Fruit fly (Drosophila melanogaster) whole organism, embryonic: ENCODE data around the gene Tsc1.
A peak's percentile ranks its signal among the peaks of the same experiment; 100 is the strongest.

ENCODE experiments used
- Ada2b ChIP-seq: fragments of 200-800 bp; sonication (Bioruptor generic); IDR thresholded peaks from 2 replicates; pipeline ENCODE4 v1.3.6; 2022; ENCODE audit warnings: missing biosample characterization, missing genetic modification characterization
- Awh ChIP-seq: fragments of 200-800 bp; sonication (Bioruptor generic); IDR thresholded peaks from 2 replicates; pipeline ENCODE4, ENCODE4 v1.3.6; 2022; ENCODE audit warnings: missing biosample characterization, missing genetic modification characterization
- BEAF-32 ChIP-seq: fragments of 200-800 bp; sonication (Bioruptor generic); optimal IDR thresholded peaks from 3 replicates; lab custom pipeline; 2017; ENCODE audit warnings: missing biosample characterization, missing genetic modification characterization, mild to moderate bottlenecking, moderate library complexity, missing genetic modification reagents
- CG1024 ChIP-seq: fragments of 200-800 bp; sonication (Bioruptor generic); IDR thresholded peaks from 2 replicates; pipeline ENCODE4 v1.3.6; 2022; ENCODE audit warnings: missing biosample characterization, missing genetic modification characterization
- CG10267 ChIP-seq: fragments of 200-800 bp; sonication (Bioruptor generic); optimal IDR thresholded peaks from 2 replicates; lab custom pipeline; 2018; ENCODE audit warnings: missing biosample characterization, mild to moderate bottlenecking, missing genetic modification characterization, moderate library complexity
- CG10431 ChIP-seq: fragments of 200-800 bp; sonication (Bioruptor generic); optimal IDR thresholded peaks from 3 replicates; lab custom pipeline; 2018; ENCODE audit warnings: missing biosample characterization, mild to moderate bottlenecking, missing genetic modification characterization
- CG11560 ChIP-seq: fragments of 200-800 bp; sonication (Bioruptor generic); IDR thresholded peaks from 3 replicates; pipeline ENCODE4 v1.3.6; 2022; ENCODE audit warnings: missing biosample characterization, missing genetic modification characterization
- CG11723 ChIP-seq: fragments of 200-800 bp; sonication (Bioruptor generic); optimal IDR thresholded peaks from 2 replicates; lab custom pipeline; 2017; ENCODE audit warnings: missing biosample characterization, mild to moderate bottlenecking, missing genetic modification characterization
- CG1233 ChIP-seq: fragments of 200-800 bp; sonication (Bioruptor generic); optimal IDR thresholded peaks from 4 replicates; lab custom pipeline; 2018; ENCODE audit warnings: missing biosample characterization, mild to moderate bottlenecking, missing genetic modification characterization
- CG13287 ChIP-seq: fragments of 200-800 bp; sonication (Bioruptor generic); IDR thresholded peaks from 2 replicates; pipeline ENCODE4 v1.3.6; 2022; ENCODE audit warnings: missing biosample characterization, missing genetic modification characterization; ENCODE audit not compliant: partially characterized antibody
- CG1647 ChIP-seq: fragments of 200-800 bp; sonication (Bioruptor generic); optimal IDR thresholded peaks from 3 replicates; lab custom pipeline; 2016; ENCODE audit warnings: missing biosample characterization, missing genetic modification characterization
- CG16863 ChIP-seq: fragments of 200-800 bp; sonication (Bioruptor generic); optimal IDR thresholded peaks from 3 replicates; lab custom pipeline; 2016; ENCODE audit warnings: missing biosample characterization, missing genetic modification characterization
- CG17912 ChIP-seq: fragments of 200-800 bp; sonication (Bioruptor generic); optimal IDR thresholded peaks from 2 replicates; lab custom pipeline; 2018; ENCODE audit warnings: missing biosample characterization, mild to moderate bottlenecking, missing genetic modification characterization
- CG2116 ChIP-seq: fragments of 200-800 bp; sonication (Bioruptor generic); optimal IDR thresholded peaks from 3 replicates; lab custom pipeline; 2018; ENCODE audit warnings: missing biosample characterization, mild to moderate bottlenecking, missing genetic modification characterization
- CG33213 ChIP-seq: fragments of 200-800 bp; sonication (Bioruptor generic); optimal IDR thresholded peaks from 3 replicates; lab custom pipeline; 2016; ENCODE audit warnings: missing biosample characterization, missing genetic modification characterization
- CG34224 ChIP-seq: fragments of 200-800 bp; sonication (Bioruptor generic); IDR thresholded peaks from 3 replicates; pipeline ENCODE4 v1.3.6; 2022; ENCODE audit warnings: missing biosample characterization, missing genetic modification characterization; ENCODE audit not compliant: partially characterized antibody
- CG3847 ChIP-seq: fragments of 200-800 bp; sonication (Bioruptor generic); IDR thresholded peaks from 2 replicates; pipeline ENCODE4 v1.3.6; 2022; ENCODE audit warnings: missing biosample characterization, missing genetic modification characterization
- CG4707 ChIP-seq: fragments of 200-800 bp; sonication (Bioruptor generic); optimal IDR thresholded peaks from 2 replicates; lab custom pipeline; 2018; ENCODE audit warnings: missing biosample characterization, mild to moderate bottlenecking, missing genetic modification characterization, moderate library complexity
- CG7271 ChIP-seq: fragments of 200-800 bp; sonication (Bioruptor generic); optimal IDR thresholded peaks from 2 replicates; lab custom pipeline; 2018; ENCODE audit warnings: missing biosample characterization, mild to moderate bottlenecking, missing genetic modification characterization, moderate library complexity
- CG9215 ChIP-seq: fragments of 200-800 bp; sonication (Bioruptor generic); IDR thresholded peaks from 2 replicates; pipeline ENCODE4 v1.3.6; 2022; ENCODE audit warnings: missing biosample characterization, missing genetic modification characterization
- CTCF ChIP-seq: fragments of 200-800 bp; sonication (Bioruptor generic); optimal IDR thresholded peaks from 2 replicates; lab custom pipeline; 2017; ENCODE audit warnings: missing biosample characterization, mild to moderate bottlenecking, missing genetic modification characterization, moderate library complexity
- Dad ChIP-seq: fragments of 200-800 bp; sonication (Bioruptor generic); optimal IDR thresholded peaks from 3 replicates; lab custom pipeline; 2016; ENCODE audit warnings: missing biosample characterization, missing genetic modification characterization
- Dp ChIP-seq: fragments of 200-800 bp; sonication (Bioruptor generic); optimal IDR thresholded peaks from 2 replicates; lab custom pipeline; 2018; ENCODE audit warnings: missing biosample characterization, mild to moderate bottlenecking, missing genetic modification characterization, moderate library complexity
- Dref ChIP-seq: fragments of 200-800 bp; sonication (Bioruptor generic); IDR thresholded peaks from 2 replicates; pipeline ENCODE4 v1.3.6; 2022; ENCODE audit warnings: missing biosample characterization, missing genetic modification characterization
- Elba2 ChIP-seq: fragments of 200-800 bp; sonication (Bioruptor generic); optimal IDR thresholded peaks from 3 replicates; lab custom pipeline; 2016; ENCODE audit warnings: missing biosample characterization, missing genetic modification characterization
- Ets97D ChIP-seq: fragments of 200-800 bp; sonication (Bioruptor generic); optimal IDR thresholded peaks from 3 replicates; lab custom pipeline; 2016; ENCODE audit warnings: missing biosample characterization, missing genetic modification characterization
- HmgZ ChIP-seq: fragments of 200-800 bp; sonication (Bioruptor generic); optimal IDR thresholded peaks from 2 replicates; lab custom pipeline; 2018; ENCODE audit warnings: missing biosample characterization, mild to moderate bottlenecking, missing genetic modification characterization
- Hsf ChIP-seq: fragments of 200-800 bp; sonication (Bioruptor generic); optimal IDR thresholded peaks from 3 replicates; lab custom pipeline; 2016; ENCODE audit warnings: missing biosample characterization, missing genetic modification characterization
- Lhr ChIP-seq: fragments of 200-800 bp; sonication (Bioruptor generic); optimal IDR thresholded peaks from 3 replicates; lab custom pipeline; 2017; ENCODE audit warnings: mild to moderate bottlenecking, missing biosample characterization, missing genetic modification reagents, missing genetic modification characterization
- MBD-R2 ChIP-seq: fragments of 200-800 bp; sonication (Bioruptor generic); IDR thresholded peaks from 2 replicates; pipeline ENCODE4 v1.3.6; 2022; ENCODE audit warnings: missing biosample characterization, missing genetic modification characterization
- MESR4 ChIP-seq: fragments of 200-800 bp; sonication (Bioruptor generic); optimal IDR thresholded peaks from 2 replicates; lab custom pipeline; 2018; ENCODE audit warnings: missing biosample characterization, mild to moderate bottlenecking, missing genetic modification characterization, moderate library complexity
- MTF-1 ChIP-seq: fragments of 200-800 bp; sonication (Bioruptor generic); optimal IDR thresholded peaks from 2 replicates; lab custom pipeline; 2018; ENCODE audit warnings: missing biosample characterization, mild to moderate bottlenecking, missing genetic modification characterization, borderline replicate concordance
- Med ChIP-seq: fragments of 200-800 bp; sonication (Bioruptor generic); peaks from one replicate; lab custom pipeline; 2016; ENCODE audit warnings: missing biosample characterization, missing genetic modification characterization, mild to moderate bottlenecking, inconsistent platforms, moderate library complexity
- Myb ChIP-seq: fragments of 200-800 bp; sonication (Bioruptor generic); optimal IDR thresholded peaks from 2 replicates; lab custom pipeline; 2016; ENCODE audit warnings: missing biosample characterization, missing genetic modification characterization
- Sox102F ChIP-seq: fragments of 200-800 bp; sonication (Bioruptor generic); optimal IDR thresholded peaks from 2 replicates; lab custom pipeline; 2018; ENCODE audit warnings: missing biosample characterization, mild to moderate bottlenecking, missing genetic modification characterization, moderate library complexity
- Sry-δ ChIP-seq: fragments of 200-800 bp; sonication (Bioruptor generic); optimal IDR thresholded peaks from 2 replicates; lab custom pipeline; 2016; ENCODE audit warnings: missing biosample characterization, missing genetic modification characterization
- YL-1 ChIP-seq: fragments of 200-800 bp; sonication (Bioruptor generic); optimal IDR thresholded peaks from 3 replicates; lab custom pipeline; 2017; ENCODE audit warnings: missing biosample characterization, mild to moderate bottlenecking, missing genetic modification characterization
- ara ChIP-seq: fragments of 200-800 bp; sonication (Bioruptor generic); IDR thresholded peaks from 2 replicates; pipeline ENCODE4 v1.3.6; 2022; ENCODE audit warnings: missing biosample characterization, missing genetic modification characterization
- bab2 ChIP-seq: fragments of 200-800 bp; sonication (Bioruptor generic); optimal IDR thresholded peaks from 2 replicates; lab custom pipeline; 2016; ENCODE audit warnings: missing biosample characterization, missing genetic modification characterization
- bigmax ChIP-seq: fragments of 200-800 bp; sonication (Bioruptor generic); optimal IDR thresholded peaks from 2 replicates; lab custom pipeline; 2018; ENCODE audit warnings: missing biosample characterization, mild to moderate bottlenecking, missing genetic modification characterization
- bsh ChIP-seq, 2 experiments: fragments of 200-800 bp; sonication (Bioruptor generic); optimal IDR thresholded peaks; 2 replicates each; lab custom pipeline; 2017 to 2018; ENCODE audit warnings: mild to moderate bottlenecking in 2 of 2, missing biosample characterization in 2 of 2, missing genetic modification characterization in 2 of 2, moderate library complexity in 1 of 2
- gt ChIP-seq: fragments of 200-800 bp; sonication (Bioruptor generic); IDR thresholded peaks from 2 replicates; pipeline ENCODE4 v1.3.6; 2022; ENCODE audit warnings: missing biosample characterization, missing genetic modification characterization
- hbn ChIP-seq: fragments of 200-800 bp; sonication (Bioruptor generic); IDR thresholded peaks from 2 replicates; pipeline ENCODE4 v1.3.6; 2022; ENCODE audit warnings: missing biosample characterization, missing genetic modification characterization; ENCODE audit not compliant: partially characterized antibody
- p53 ChIP-seq: fragments of 200-800 bp; sonication (Bioruptor generic); optimal IDR thresholded peaks from 2 replicates; lab custom pipeline; 2016; ENCODE audit warnings: missing biosample characterization, missing genetic modification characterization
- phol ChIP-seq: fragments of 200-800 bp; sonication (Bioruptor generic); optimal IDR thresholded peaks from 3 replicates; lab custom pipeline; 2018; ENCODE audit warnings: missing biosample characterization, mild to moderate bottlenecking, missing genetic modification characterization, moderate library complexity
- pzg ChIP-seq: fragments of 200-800 bp; sonication (Bioruptor generic); optimal IDR thresholded peaks from 3 replicates; lab custom pipeline; 2018; ENCODE audit warnings: missing biosample characterization, mild to moderate bottlenecking, missing genetic modification characterization, moderate library complexity
- rib ChIP-seq: fragments of 200-800 bp; sonication (Bioruptor generic); IDR thresholded peaks from 2 replicates; pipeline ENCODE4 v1.3.6; 2022; ENCODE audit warnings: missing biosample characterization, missing genetic modification characterization
- sens ChIP-seq: fragments of 200-800 bp; sonication (Bioruptor generic); peaks from one replicate; lab custom pipeline; 2016; ENCODE audit warnings: missing biosample characterization, missing genetic modification characterization
- seq ChIP-seq: fragments of 200-800 bp; sonication (Bioruptor generic); IDR thresholded peaks from 2 replicates; pipeline ENCODE4 v1.3.6; 2022; ENCODE audit warnings: missing biosample characterization, missing genetic modification characterization
- tin ChIP-seq: fragments of 200-800 bp; sonication (Bioruptor generic); optimal IDR thresholded peaks from 3 replicates; lab custom pipeline; 2016; ENCODE audit warnings: missing biosample characterization, missing genetic modification characterization
- toy ChIP-seq: fragments of 200-800 bp; sonication (Bioruptor generic); IDR thresholded peaks from 2 replicates; pipeline ENCODE4 v1.3.6; 2022; ENCODE audit warnings: missing biosample characterization, missing genetic modification characterization
- wek ChIP-seq: fragments of 200-800 bp; sonication (Bioruptor generic); optimal IDR thresholded peaks from 3 replicates; lab custom pipeline; 2018; ENCODE audit warnings: missing biosample characterization, mild to moderate bottlenecking, missing genetic modification characterization, moderate library complexity

Tsc1 gene

dm6 chr3R:24134580-24134979, 4.5 kb downstream of the Tsc1 start, which contains the start of gene Sec10 (continued):
- TF ChIP-seq Elba2 (GFP tag; lab: Kevin White, UChicago) (peak; percentile 28), Dref (GFP tag; lab: Robert Waterston, UW) (peak; percentile 41), hbn (GFP tag; lab: Robert Waterston, UW) (peak; percentile 13; the same call in 1 of the 2 replicates), Sox102F (GFP tag; lab: Kevin White, UChicago) (no peak), tin (no peak), BEAF-32 (peak; percentile 32), Ets97D (GFP tag; lab: Kevin White, UChicago) (peak; percentile 77), CG1647 (no peak), CG11560 (tag; lab: Robert Waterston, UW) (no peak), CG11723 (GFP tag; lab: Kevin White, UChicago) (no peak), CG3847 (GFP tag; lab: Robert Waterston, UW) (peak; percentile 46; the same call in 1 of the 2 replicates), Dad (GFP tag; lab: Kevin White, UChicago) (no peak), CG1233 (GFP tag; lab: Kevin White, UChicago) (no peak), MTF-1 (GFP tag; lab: Kevin White, UChicago) (peak; percentile 9), CG13287 (GFP tag; lab: Robert Waterston, UW) (peak; percentile 56), seq (GFP tag; lab: Robert Waterston, UW) (no peak), CG7271 (tag; lab: Kevin White, UChicago) (peak; percentile 11), Med (peak; percentile 67), toy (GFP tag; lab: Robert Waterston, UW) (no peak), CG10267 (tag; lab: Kevin White, UChicago) (peak; percentile 47), CTCF (GFP tag; lab: Kevin White, UChicago) (peak; percentile 32), CG2116 (GFP tag; lab: Kevin White, UChicago) (peak; percentile 36), Myb (peak; percentile 23), pzg (peak; percentile 65), CG16863 (GFP tag; lab: Kevin White, UChicago) (no peak), MBD-R2 (GFP tag; lab: Robert Waterston, UW) (peak; percentile 96), MESR4 (GFP tag; lab: Kevin White, UChicago) (peak; percentile 55), Awh (GFP tag; lab: Robert Waterston, UW) (no peak), CG17912 (peak; percentile 48), wek (GFP tag; lab: Kevin White, UChicago) (peak; percentile 62), CG10431 (peak; percentile 15), sens (GFP tag; lab: Kevin White, UChicago) (peak; percentile 86), HmgZ (tag; lab: Kevin White, UChicago) (peak; percentile 43), Ada2b (GFP tag; lab: Robert Waterston, UW) (no peak), ara (no peak), Hsf (GFP tag; lab: Kevin White, UChicago) (peak; percentile 3), gt (GFP tag; lab: Robert Waterston, UW) (no peak), Dp (GFP tag; lab: Kevin White, UChicago) (peak; percentile 85), bab2 (GFP tag; lab: Kevin White, UChicago) (no peak), CG34224 (0 out of 3 replicates have a peak, but pooled peaks have one; percentile 25), p53 (GFP tag; lab: Kevin White, UChicago) (no peak), YL-1 (GFP tag; lab: Kevin White, UChicago) (peak; percentile 83), CG4707 (GFP tag; lab: Kevin White, UChicago) (peak; percentile 12), rib (GFP tag; lab: Robert Waterston, UW) (0 out of 2 replicates have a peak, but pooled peaks have one; percentile 21), CG9215 (GFP tag; lab: Robert Waterston, UW) (peak; percentile 94), CG1024 (GFP tag; lab: Robert Waterston, UW) (no peak), phol (peak; percentile 7), bigmax (GFP tag; lab: Kevin White, UChicago) (peak; percentile 36), Sry-δ (GFP tag; lab: Kevin White, UChicago) (peak; percentile 14), bsh (GFP tag; optimal IDR thresholded peaks at IDR 0.05; lab: Kevin White, UChicago) (no peak), CG33213 (GFP tag; lab: Kevin White, UChicago) (no peak), Lhr (GFP tag; lab: Kevin White, UChicago) (peak; percentile 30)
